Worm (Caenorhabditis elegans) whole organism, L1 larva: ENCODE data around the gene nduf-2.2.

Experiments used
- C16A3.4 ChIP-seq: fragments of 150-350 bp; optimal IDR thresholded peaks from 2 replicates; lab custom pipeline; 2014; ENCODE audit warnings: missing biosample characterization, missing genetic modification characterization
- C34B4.2 ChIP-seq: sonication (generic microtip); optimal IDR thresholded peaks from 2 replicates; lab custom pipeline; 2017; ENCODE audit warnings: mild to moderate bottlenecking, missing genetic modification characterization, missing compliant biosample characterization
- F16B12.6 ChIP-seq: fragments of 150-350 bp; optimal IDR thresholded peaks from 2 replicates; lab custom pipeline; 2014; ENCODE audit warnings: missing biosample characterization, missing genetic modification characterization
- alr-1 ChIP-seq: fragments of 200-800 bp; sonication (Bioruptor generic); optimal IDR thresholded peaks from 2 replicates; lab custom pipeline; 2018; ENCODE audit warnings: borderline replicate concordance, mild to moderate bottlenecking, missing genetic modification characterization, missing compliant biosample characterization
- blmp-1 ChIP-seq: fragments of 150-350 bp; optimal IDR thresholded peaks from 2 replicates; lab custom pipeline; 2014; ENCODE audit warnings: missing biosample characterization, missing genetic modification characterization
- ceh-8 ChIP-seq: fragments of 200-800 bp; sonication (Bioruptor generic); optimal IDR thresholded peaks from 2 replicates; lab custom pipeline; 2018; ENCODE audit warnings: mild to moderate bottlenecking, missing genetic modification characterization, moderate library complexity, missing compliant biosample characterization
- ceh-90 ChIP-seq: sonication (generic microtip); optimal IDR thresholded peaks from 2 replicates; lab custom pipeline; 2016; ENCODE audit warnings: missing genetic modification characterization, missing compliant biosample characterization
- ces-1 ChIP-seq: fragments of 150-350 bp; optimal IDR thresholded peaks from 2 replicates; lab custom pipeline; 2014; ENCODE audit warnings: missing biosample characterization, missing genetic modification reagents, missing genetic modification characterization
- dpl-1 ChIP-seq, 3 experiments: fragments of 150-350 bp in 2 of 3; sonication (generic microtip) in 1 of 3; optimal IDR thresholded peaks; 2 replicates each; lab custom pipeline; 2014 to 2017; ENCODE audit warnings: missing biosample characterization in 3 of 3, missing genetic modification characterization in 3 of 3, missing genetic modification reagents in 3 of 3
- dsc-1 ChIP-seq: sonication (generic microtip); optimal IDR thresholded peaks from 2 replicates; lab custom pipeline; 2016; ENCODE audit warnings: mild to moderate bottlenecking, missing genetic modification characterization, missing compliant biosample characterization
- efl-3 ChIP-seq: fragments of 200-800 bp; sonication (Bioruptor generic); optimal IDR thresholded peaks from 2 replicates; lab custom pipeline; 2018; ENCODE audit warnings: mild to moderate bottlenecking, missing genetic modification characterization, missing compliant biosample characterization
- egl-27 ChIP-seq, 2 experiments: fragments of 150-350 bp in 1 of 2; sonication (generic microtip); optimal IDR thresholded peaks; 3 replicates each; lab custom pipeline; 2017 to 2018; ENCODE audit warnings: missing biosample characterization in 2 of 2, missing genetic modification characterization in 2 of 2, missing genetic modification reagents in 2 of 2
- elt-2 ChIP-seq: sonication (generic microtip); optimal IDR thresholded peaks from 2 replicates; lab custom pipeline; 2016; ENCODE audit warnings: missing genetic modification characterization, mild to moderate bottlenecking, inconsistent platforms, missing compliant biosample characterization, missing genetic modification reagents
- elt-3 ChIP-seq, 6 experiments: fragments of 150-350 bp in 1 of 6; sonication (generic microtip); optimal IDR thresholded peaks; 2 replicates each; lab custom pipeline; 2017 to 2018; ENCODE audit warnings: missing biosample characterization in 6 of 6, missing genetic modification characterization in 6 of 6, inconsistent platforms in 1 of 6
- fkh-4 ChIP-seq: sonication (generic microtip); optimal IDR thresholded peaks from 2 replicates; lab custom pipeline; 2016; ENCODE audit warnings: missing compliant biosample characterization, missing genetic modification characterization, borderline replicate concordance
- fkh-8 ChIP-seq: sonication (generic microtip); optimal IDR thresholded peaks from 2 replicates; lab custom pipeline; 2016; ENCODE audit warnings: mild to moderate bottlenecking, missing genetic modification characterization, missing compliant biosample characterization
- hlh-4 ChIP-seq: sonication (generic microtip); optimal IDR thresholded peaks from 2 replicates; lab custom pipeline; 2016; ENCODE audit warnings: mild to moderate bottlenecking, missing genetic modification characterization, missing compliant biosample characterization
- hpl-2 ChIP-seq: fragments of 150-350 bp; optimal IDR thresholded peaks from 2 replicates; lab custom pipeline; 2014; ENCODE audit warnings: missing biosample characterization, missing genetic modification reagents, missing genetic modification characterization
- isw-1 ChIP-seq: fragments of 200-800 bp; sonication (Bioruptor generic); IDR thresholded peaks from 2 replicates; pipeline ENCODE4 v1.3.6; 2022; ENCODE audit warnings: missing genetic modification characterization, missing compliant biosample characterization
- jun-1 ChIP-seq: fragments of 150-350 bp; optimal IDR thresholded peaks from 2 replicates; lab custom pipeline; 2014; ENCODE audit warnings: missing biosample characterization, missing genetic modification reagents, missing genetic modification characterization
- lin-14 ChIP-seq: fragments of 200-800 bp; sonication (Bioruptor generic); optimal IDR thresholded peaks from 2 replicates; lab custom pipeline; 2018; ENCODE audit warnings: mild to moderate bottlenecking, missing genetic modification characterization, moderate library complexity, missing compliant biosample characterization
- lin-35 ChIP-seq, 2 experiments: fragments of 150-350 bp; optimal IDR thresholded peaks; 2 replicates each; lab custom pipeline; 2014; ENCODE audit warnings: missing biosample characterization in 2 of 2, missing genetic modification characterization in 2 of 2, missing genetic modification reagents in 2 of 2
- lir-3 ChIP-seq: sonication (generic microtip); optimal IDR thresholded peaks from 2 replicates; lab custom pipeline; 2016; ENCODE audit warnings: mild to moderate bottlenecking, missing genetic modification characterization, moderate library complexity, missing compliant biosample characterization; ENCODE audit not compliant: poor library complexity
- mep-1 ChIP-seq: fragments of 150-350 bp; optimal IDR thresholded peaks from 2 replicates; lab custom pipeline; 2014; ENCODE audit warnings: missing biosample characterization, missing genetic modification characterization
- nhr-11 ChIP-seq: fragments of 150-350 bp; optimal IDR thresholded peaks from 2 replicates; lab custom pipeline; 2014; ENCODE audit warnings: missing biosample characterization, missing genetic modification characterization
- nhr-12 ChIP-seq: sonication (generic microtip); optimal IDR thresholded peaks from 2 replicates; lab custom pipeline; 2017; ENCODE audit warnings: missing biosample characterization, missing genetic modification characterization
- nhr-20 ChIP-seq: sonication (generic microtip); optimal IDR thresholded peaks from 2 replicates; lab custom pipeline; 2016; ENCODE audit warnings: mild to moderate bottlenecking, missing genetic modification characterization, missing compliant biosample characterization
- nhr-28 ChIP-seq: fragments of 150-350 bp; optimal IDR thresholded peaks from 2 replicates; lab custom pipeline; 2014; ENCODE audit warnings: missing biosample characterization, missing genetic modification characterization
- nhr-71 ChIP-seq: sonication (generic microtip); optimal IDR thresholded peaks from 2 replicates; lab custom pipeline; 2016; ENCODE audit warnings: mild to moderate bottlenecking, missing genetic modification characterization, moderate library complexity, missing compliant biosample characterization
- nhr-76 ChIP-seq: sonication (generic microtip); optimal IDR thresholded peaks from 2 replicates; lab custom pipeline; 2017; ENCODE audit warnings: missing biosample characterization, missing genetic modification characterization
- nhr-77 ChIP-seq: fragments of 150-350 bp; optimal IDR thresholded peaks from 2 replicates; lab custom pipeline; 2014; ENCODE audit warnings: missing biosample characterization, missing genetic modification characterization
- nhr-84 ChIP-seq: sonication (generic microtip); optimal IDR thresholded peaks from 2 replicates; lab custom pipeline; 2017; ENCODE audit warnings: missing biosample characterization, missing genetic modification characterization
- nhr-85 ChIP-seq: sonication (generic microtip); peaks from one replicate; lab custom pipeline; 2016; ENCODE audit warnings: missing genetic modification characterization, inconsistent platforms, missing compliant biosample characterization
- pag-3 ChIP-seq: sonication (generic microtip); optimal IDR thresholded peaks from 2 replicates; lab custom pipeline; 2017; ENCODE audit warnings: missing genetic modification characterization, mild to moderate bottlenecking, missing compliant biosample characterization, antibody characterized with exemption, borderline replicate concordance; ENCODE audit not compliant: insufficient read depth
- pax-3 ChIP-seq: fragments of 200-800 bp; sonication (Bioruptor generic); optimal IDR thresholded peaks from 2 replicates; lab custom pipeline; 2018; ENCODE audit warnings: mild to moderate bottlenecking, missing genetic modification characterization, moderate library complexity, missing compliant biosample characterization
- pqm-1 ChIP-seq: sonication (generic microtip); optimal IDR thresholded peaks from 3 replicates; lab custom pipeline; 2017; ENCODE audit warnings: missing biosample characterization, missing genetic modification characterization
- rnt-1 ChIP-seq: sonication (generic microtip); optimal IDR thresholded peaks from 2 replicates; lab custom pipeline; 2016; ENCODE audit warnings: mild to moderate bottlenecking, missing genetic modification characterization, moderate library complexity, missing compliant biosample characterization
- snu-23 ChIP-seq: sonication (generic microtip); optimal IDR thresholded peaks from 2 replicates; lab custom pipeline; 2016; ENCODE audit warnings: missing genetic modification characterization, missing compliant biosample characterization
- sox-4 ChIP-seq: sonication (generic microtip); optimal IDR thresholded peaks from 2 replicates; lab custom pipeline; 2016; ENCODE audit warnings: missing genetic modification characterization, missing compliant biosample characterization
- sptf-1 ChIP-seq: fragments of 150-350 bp; optimal IDR thresholded peaks from 2 replicates; lab custom pipeline; 2014; ENCODE audit warnings: missing biosample characterization, missing genetic modification characterization
- sup-37 ChIP-seq: fragments of 200-800 bp; sonication (Bioruptor generic); optimal IDR thresholded peaks from 2 replicates; lab custom pipeline; 2018; ENCODE audit warnings: mild to moderate bottlenecking, missing genetic modification characterization, missing compliant biosample characterization
- tlp-1 ChIP-seq: fragments of 150-350 bp; optimal IDR thresholded peaks from 2 replicates; lab custom pipeline; 2014; ENCODE audit warnings: missing biosample characterization, missing genetic modification characterization
- unc-30 ChIP-seq: sonication (generic microtip); optimal IDR thresholded peaks from 2 replicates; lab custom pipeline; 2017; ENCODE audit warnings: missing biosample characterization, missing genetic modification characterization
- unc-62 ChIP-seq: fragments of 150-350 bp; optimal IDR thresholded peaks from 2 replicates; lab custom pipeline; 2014; ENCODE audit warnings: missing biosample characterization, missing genetic modification reagents, missing genetic modification characterization
- unc-86 ChIP-seq: sonication (generic microtip); optimal IDR thresholded peaks from 2 replicates; lab custom pipeline; 2016; ENCODE audit warnings: missing genetic modification characterization, missing compliant biosample characterization
- unc-98 ChIP-seq: fragments of 200-800 bp; sonication (Bioruptor generic); IDR thresholded peaks from 2 replicates; pipeline ENCODE4 v1.3.6; 2022; ENCODE audit warnings: missing genetic modification characterization, missing compliant biosample characterization
- vab-15 ChIP-seq: sonication (generic microtip); optimal IDR thresholded peaks from 2 replicates; lab custom pipeline; 2017; ENCODE audit warnings: missing genotype, mild to moderate bottlenecking, missing genetic modification characterization, missing compliant biosample characterization
- xbp-1 ChIP-seq: sonication (generic microtip); optimal IDR thresholded peaks from 2 replicates; lab custom pipeline; 2016; ENCODE audit warnings: missing genetic modification characterization, missing compliant biosample characterization
- zip-4 ChIP-seq: fragments of 200-800 bp; sonication (Bioruptor generic); optimal IDR thresholded peaks from 2 replicates; lab custom pipeline; 2018; ENCODE audit warnings: mild to moderate bottlenecking, missing genetic modification characterization, moderate library complexity, missing compliant biosample characterization
- ztf-4 ChIP-seq: fragments of 150-350 bp; optimal IDR thresholded peaks from 2 replicates; lab custom pipeline; 2014; ENCODE audit warnings: missing biosample characterization, missing genetic modification characterization

Gene nduf-2.2

ce11 chrIII:6420995-6421404, 44.0 kb upstream of the nduf-2.2 start (continued):
- TF ChIP-seq sptf-1 (tag; lab: Kevin White, UChicago) (no peak), C16A3.4 (no peak), ztf-4 (tag; lab: Kevin White, UChicago) (peak; percentile 89), vab-15 (tag; lab: Kevin White, UChicago) (peak; percentile 24), unc-86 (tag; lab: Kevin White, UChicago) (peak; percentile 93), ces-1 (GFP tag; lab: Kevin White, UChicago) (no peak), elt-2 (tag; lab: Kevin White, UChicago) (peak; percentile 95), nhr-85 (tag; lab: Kevin White, UChicago) (peak; percentile 99), elt-3 (tag; optimal IDR thresholded peaks at IDR 0.05; lab: Kevin White, UChicago) (peak in 3 of 6 experiments; percentile 20 to 85 (median 78)), nhr-71 (tag; lab: Kevin White, UChicago) (peak; percentile 99), pax-3 (tag; lab: Kevin White, UChicago) (peak; percentile 88), lir-3 (tag; lab: Kevin White, UChicago) (peak; percentile 76), egl-27 (tag; optimal IDR thresholded peaks at IDR 0.05; lab: Kevin White, UChicago) (peak; percentile 51 to 73), zip-4 (GFP tag; lab: Kevin White, UChicago) (peak; percentile 77), F16B12.6 (tag; lab: Kevin White, UChicago) (peak; percentile 31), tlp-1 (tag; lab: Kevin White, UChicago) (no peak), ceh-90 (no peak), pqm-1 (no peak), jun-1 (tag; lab: Kevin White, UChicago) (peak; percentile 90), lin-35 (GFP tag; optimal IDR thresholded peaks at IDR 0.05; lab: Kevin White, UChicago) (peak; percentile 76 to 81), nhr-28 (no peak), C34B4.2 (peak; percentile 53), nhr-76 (no peak), nhr-20 (peak; percentile 98), sox-4 (tag; lab: Kevin White, UChicago) (peak; percentile 80), blmp-1 (tag; lab: Kevin White, UChicago) (peak; percentile 54), fkh-4 (tag; lab: Kevin White, UChicago) (peak; percentile 77), snu-23 (GFP tag; lab: Kevin White, UChicago) (peak; percentile 95), pag-3 (tag; lab: Kevin White, UChicago) (no peak), sup-37 (GFP tag; lab: Kevin White, UChicago) (peak; percentile 77), fkh-8 (peak; percentile 92), nhr-12 (tag; lab: Kevin White, UChicago) (no peak), unc-30 (tag; lab: Kevin White, UChicago) (no peak), rnt-1 (tag; lab: Kevin White, UChicago) (peak; percentile 92), isw-1 (peak; percentile 87), nhr-84 (no peak), lin-14 (GFP tag; lab: Kevin White, UChicago) (peak; percentile 98), nhr-11 (tag; lab: Kevin White, UChicago) (peak; percentile 85), ceh-8 (GFP tag; lab: Kevin White, UChicago) (peak; percentile 52), alr-1 (tag; lab: Kevin White, UChicago) (no peak), nhr-77 (peak; percentile 60), efl-3 (GFP tag; lab: Kevin White, UChicago) (peak; percentile 61), hlh-4 (tag; lab: Kevin White, UChicago) (peak; percentile 23), xbp-1 (tag; lab: Kevin White, UChicago) (peak; percentile 91), dsc-1 (tag; lab: Kevin White, UChicago) (peak; percentile 91), unc-98 (peak; percentile 85), hpl-2 (GFP tag; lab: Kevin White, UChicago) (peak; percentile 22), dpl-1 (GFP tag; optimal IDR thresholded peaks at IDR 0.05; lab: Kevin White, UChicago) (peak; percentile 59 to 72 (median 69)), mep-1 (peak; percentile 78), unc-62 (GFP tag; lab: Kevin White, UChicago) (no peak)
